Worm (Caenorhabditis elegans): ENCODE data around the gene F53B1.2.

Gene F53B1.2

ce11 chrX:2153780-2154179 is 45.0 kb downstream of the F53B1.2 start:
- no peak for TF ChIP-seq elt-1 (tag; optimal IDR thresholded peaks at IDR 0.05)
- TF ChIP-seq egl-5 (tag; optimal IDR thresholded peaks at IDR 0.05), result no peak
- no peak for TF ChIP-seq daf-12 (tag; optimal IDR thresholded peaks at IDR 0.05)

- TF ChIP-seq elt-2 (tag; optimal IDR thresholded peaks at IDR 0.05) (peak; percentile 40), ztf-4 (tag; optimal IDR thresholded peaks at IDR 0.05) (no peak), nhr-25 (tag; optimal IDR thresholded peaks at IDR 0.05) (peak; percentile 42)
Observed at ce11 chrX:2157855-2158254, 49.1 kb downstream of the F53B1.2 start.
